Worm (Caenorhabditis elegans) whole organism, young adult: Measurements from ENCODE around the gene Y39B6A.30.

ENCODE experiments used
- ama-1 ChIP-seq, 3 experiments: fragments of 150-350 bp in 1 of 3; sonication (generic microtip) in 2 of 3; optimal IDR thresholded peaks; 2 replicates each; lab custom pipeline; 2014 to 2018; ENCODE audit warnings: missing biosample characterization in 2 of 3, missing genetic modification characterization in 2 of 3, missing genetic modification reagents in 2 of 3
- dpl-1 ChIP-seq: fragments of 150-350 bp; optimal IDR thresholded peaks from 2 replicates; lab custom pipeline; 2014; ENCODE audit warnings: missing biosample characterization, missing genetic modification reagents, missing genetic modification characterization
- lin-35 ChIP-seq, 3 experiments: fragments of 150-350 bp in 2 of 3; sonication (generic microtip) in 1 of 3; optimal IDR thresholded peaks; 2 replicates each; lab custom pipeline; 2014 to 2018; ENCODE audit warnings: missing biosample characterization in 3 of 3, missing genetic modification characterization in 3 of 3, missing genetic modification reagents in 3 of 3
- nhr-27 ChIP-seq: fragments of 200-800 bp; sonication (Bioruptor generic); optimal IDR thresholded peaks from 2 replicates; lab custom pipeline; 2018; ENCODE audit warnings: mild to moderate bottlenecking, missing genetic modification characterization, moderate library complexity, missing compliant biosample characterization
- rcor-1 ChIP-seq: fragments of 200-800 bp; sonication (Bioruptor generic); IDR thresholded peaks from 2 replicates; pipeline ENCODE4 v1.3.6; 2022; ENCODE audit warnings: missing genetic modification reagents, missing genetic modification characterization, missing compliant biosample characterization

- no peak for TF ChIP-seq rcor-1 (GFP tag; lab: Robert Waterston, UW)
- no peak for TF ChIP-seq nhr-27 (tag; lab: Kevin White, UChicago)
- no peak for TF ChIP-seq ama-1 (optimal IDR thresholded peaks at IDR 0.05; lab: Kevin White, UChicago)
- TF ChIP-seq ama-1 (GFP tag; optimal IDR thresholded peaks at IDR 0.05; lab: Kevin White, UChicago), result no peak
- no peak for TF ChIP-seq dpl-1 (GFP tag; lab: Kevin White, UChicago)
- no peak for TF ChIP-seq lin-35 (GFP tag; optimal IDR thresholded peaks at IDR 0.05; lab: Kevin White, UChicago)
Observed at ce11 chrV:19063326-19063725, 49.0 kb downstream of the Y39B6A.30 start.
